Fruit fly (Drosophila melanogaster): ENCODE results near the gene Ube4A.

Ube4A gene

DNA sequence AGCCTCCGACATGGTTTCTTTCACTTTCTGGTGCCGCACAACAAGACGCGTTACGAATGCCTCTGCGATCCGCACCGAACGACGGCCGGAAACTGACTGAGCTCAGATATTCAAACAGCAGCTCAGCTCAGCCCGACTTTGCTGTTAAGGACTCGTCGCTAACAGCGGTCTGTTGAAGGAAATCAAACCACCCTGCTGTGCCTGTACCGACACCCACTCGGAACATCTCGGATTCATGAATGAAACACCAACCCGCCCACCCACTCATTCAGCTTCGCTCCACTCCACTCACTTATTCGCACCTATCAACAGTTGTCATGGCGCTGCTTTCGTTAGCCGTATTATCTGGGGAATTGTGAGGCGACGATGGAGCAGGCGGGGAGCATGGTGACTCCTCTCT is 26.0 kb upstream of the Ube4A start, which contains the start of gene Oatp26F:
Gene Oatp26F, minus strand, starts transcription at position 101 of the 400 bp plus-strand sequence.
- TF ChIP-seq N (GFP tag; optimal IDR thresholded peaks at IDR 0.05) (no peak), Jra (GFP tag; optimal IDR thresholded peaks at IDR 0.05) (no peak), GATAd (GFP tag; optimal IDR thresholded peaks at IDR 0.05) (no peak), br (GFP tag; optimal IDR thresholded peaks at IDR 0.05) (no peak), Mio (GFP tag; optimal IDR thresholded peaks at IDR 0.05) (no peak), rgr (GFP tag; optimal IDR thresholded peaks at IDR 0.05) (no peak), usp (GFP tag; optimal IDR thresholded peaks at IDR 0.05) (no peak), Rel (GFP tag; optimal IDR thresholded peaks at IDR 0.05) (no peak), Rel (tag; optimal IDR thresholded peaks at IDR 0.05) (no peak), HLH106 (tag; optimal IDR thresholded peaks at IDR 0.05) (no peak), sage (GFP tag; optimal IDR thresholded peaks at IDR 0.05) (no peak), Sp1 (GFP tag; optimal IDR thresholded peaks at IDR 0.05) (no peak), foxo (GFP tag; optimal IDR thresholded peaks at IDR 0.05) (no peak), Dif (GFP tag; optimal IDR thresholded peaks at IDR 0.05; ENCODE audit: partially characterized antibody) (no peak), Hr78 (GFP tag; optimal IDR thresholded peaks at IDR 0.05) (no peak), h (GFP tag; optimal IDR thresholded peaks at IDR 0.05) (no peak), Vsx2 (GFP tag; optimal IDR thresholded peaks at IDR 0.05; ENCODE audit: partially characterized antibody) (no peak), Abd-B (GFP tag; optimal IDR thresholded peaks at IDR 0.05) (no peak), Hr83 (GFP tag; optimal IDR thresholded peaks at IDR 0.05; ENCODE audit: poor library complexity, severe bottlenecking) (no peak)

DNA sequence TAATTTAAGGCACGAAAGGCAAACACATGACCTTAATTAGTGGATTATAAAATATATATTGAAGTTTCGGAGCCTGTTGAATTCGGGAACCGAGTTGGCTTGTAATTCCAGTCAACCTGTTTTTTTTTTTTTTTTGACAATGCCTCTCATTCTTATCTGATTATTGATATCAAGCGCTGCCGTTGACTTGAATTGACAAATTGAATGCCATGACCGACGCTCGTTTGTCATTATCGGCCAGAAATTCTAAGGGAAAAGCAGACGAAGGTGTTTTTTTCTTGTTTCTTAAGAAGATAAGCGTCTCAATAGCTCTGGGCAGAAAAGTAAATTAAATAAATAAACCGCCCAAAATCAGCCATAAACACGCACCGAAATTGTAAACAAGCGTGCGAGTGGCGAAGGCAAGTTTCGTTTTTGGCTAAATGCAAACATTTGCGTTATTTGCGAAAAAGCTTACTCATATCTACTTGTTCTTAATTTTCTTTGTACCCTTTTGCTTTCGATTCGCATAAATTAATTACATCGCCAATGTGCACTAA is 15.0 kb upstream of the Ube4A start:
- no peak for TF ChIP-seq dsf (GFP tag; optimal IDR thresholded peaks at IDR 0.05; ENCODE audit: borderline replicate concordance)
- TF ChIP-seq CrebA (GFP tag; optimal IDR thresholded peaks at IDR 0.05; ENCODE audit: borderline replicate concordance) = peak; percentile 32
- TF ChIP-seq Jra (GFP tag; optimal IDR thresholded peaks at IDR 0.05) = peak; percentile 25
- peak; percentile 25 for TF ChIP-seq sage (GFP tag; optimal IDR thresholded peaks at IDR 0.05)
- TF ChIP-seq foxo (GFP tag; optimal IDR thresholded peaks at IDR 0.05) = peak in 1 of 2 experiments; percentile 11
- no peak for TF ChIP-seq Abd-B (GFP tag; optimal IDR thresholded peaks at IDR 0.05)
- no peak for TF ChIP-seq Mio (GFP tag; optimal IDR thresholded peaks at IDR 0.05)
- TF ChIP-seq psq (GFP tag; optimal IDR thresholded peaks at IDR 0.05) = peak; percentile 33
- peak; percentile 19 for TF ChIP-seq OdsH (GFP tag; optimal IDR thresholded peaks at IDR 0.05)
- peak; percentile 19 for TF ChIP-seq h (GFP tag; optimal IDR thresholded peaks at IDR 0.05)

DNA sequence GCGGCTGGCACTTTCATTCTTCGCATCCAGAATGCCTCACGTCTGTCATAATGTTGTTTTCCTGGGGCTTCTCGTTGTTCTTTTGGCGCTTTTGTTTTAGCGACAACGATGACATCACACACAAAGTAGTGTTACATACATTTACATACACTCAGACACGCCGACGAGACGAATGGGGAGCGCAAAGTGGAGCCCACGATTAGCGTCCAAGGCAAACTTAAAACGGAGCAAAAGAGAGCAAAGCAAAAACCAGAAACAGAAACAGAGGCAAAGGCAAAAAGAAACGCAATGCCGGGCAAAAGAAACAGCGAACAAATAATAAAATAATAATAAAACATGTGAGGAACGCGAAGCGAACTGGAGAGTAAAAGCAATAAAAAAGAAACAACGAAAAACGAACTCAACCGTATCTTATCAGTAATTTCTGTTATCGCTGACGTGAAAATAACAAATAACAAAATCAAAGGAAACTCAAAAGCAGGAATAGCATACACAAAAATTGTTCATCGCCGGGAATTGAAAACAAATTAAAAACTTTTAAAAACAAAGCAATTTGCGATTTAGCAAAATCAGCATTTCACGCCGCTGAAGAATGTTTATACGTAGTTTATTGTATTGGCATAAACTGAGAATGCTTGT is 13.8 kb upstream of the Ube4A start:
- TF ChIP-seq Dif (GFP tag; optimal IDR thresholded peaks at IDR 0.05; ENCODE audit: partially characterized antibody) (no peak), Sp1 (GFP tag; optimal IDR thresholded peaks at IDR 0.05) (peak; percentile 4), tai (GFP tag; optimal IDR thresholded peaks at IDR 0.05) (peak; percentile 35), brk (GFP tag; optimal IDR thresholded peaks at IDR 0.05) (peak; percentile 8), dmrt93B (GFP tag; optimal IDR thresholded peaks at IDR 0.05) (no peak), dsf (GFP tag; optimal IDR thresholded peaks at IDR 0.05; ENCODE audit: borderline replicate concordance) (no peak), foxo (GFP tag; optimal IDR thresholded peaks at IDR 0.05) (peak in 1 of 2 experiments; percentile 67), jim (GFP tag; optimal IDR thresholded peaks at IDR 0.05) (no peak), sage (GFP tag; optimal IDR thresholded peaks at IDR 0.05) (peak; percentile 51), Rel (GFP tag; optimal IDR thresholded peaks at IDR 0.05) (peak; percentile 61), Rel (tag; optimal IDR thresholded peaks at IDR 0.05) (no peak), Vsx2 (GFP tag; optimal IDR thresholded peaks at IDR 0.05; ENCODE audit: partially characterized antibody) (peak; percentile 7), lola (GFP tag; optimal IDR thresholded peaks at IDR 0.05) (peak; percentile 13), rgr (GFP tag; optimal IDR thresholded peaks at IDR 0.05) (peak; percentile 4), CG32264 (GFP tag; optimal IDR thresholded peaks at IDR 0.05) (peak; percentile 11), pan (optimal IDR thresholded peaks at IDR 0.05) (no peak), psq (GFP tag; optimal IDR thresholded peaks at IDR 0.05) (peak; percentile 97)

DNA sequence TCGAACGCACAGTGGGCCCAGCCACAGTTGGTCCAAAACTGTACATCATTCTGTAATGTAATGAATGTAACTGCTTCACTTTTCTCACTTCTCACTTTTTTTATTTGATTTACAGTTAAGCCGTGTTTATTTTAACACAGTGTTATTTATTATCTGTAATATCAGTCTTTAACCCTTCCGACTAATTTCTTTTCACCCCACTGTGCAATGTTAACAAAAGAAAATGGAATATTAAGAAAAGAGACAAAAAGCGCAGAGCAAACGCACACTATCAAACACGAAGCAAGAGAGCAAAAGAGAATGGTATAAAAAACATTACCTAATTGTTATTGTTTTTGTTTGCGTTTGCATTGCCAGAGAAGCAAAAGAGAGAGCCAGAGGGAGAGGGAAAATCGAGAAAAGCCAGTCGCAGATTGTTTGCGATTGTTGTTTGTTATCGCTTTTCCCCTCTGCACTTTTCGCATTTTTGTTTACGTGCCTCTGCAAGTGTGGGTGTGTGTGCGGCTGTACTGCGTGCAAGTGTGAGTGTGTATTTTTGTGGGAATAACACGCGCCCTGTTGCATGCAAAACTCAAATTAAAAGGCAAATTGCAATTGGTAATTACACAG is 11.1 kb upstream of the Ube4A start:
- TF ChIP-seq HLH106 (tag; optimal IDR thresholded peaks at IDR 0.05) (peak; percentile 81), Myc (optimal IDR thresholded peaks at IDR 0.05) (no peak), Mio (GFP tag; optimal IDR thresholded peaks at IDR 0.05) (no peak), sage (GFP tag; optimal IDR thresholded peaks at IDR 0.05) (peak; percentile 68), dsf (GFP tag; optimal IDR thresholded peaks at IDR 0.05; ENCODE audit: borderline replicate concordance) (peak; percentile 62), br (GFP tag; optimal IDR thresholded peaks at IDR 0.05) (peak; percentile 91), Jra (GFP tag; optimal IDR thresholded peaks at IDR 0.05) (peak; percentile 48), Dif (GFP tag; optimal IDR thresholded peaks at IDR 0.05; ENCODE audit: partially characterized antibody) (no peak), brk (GFP tag; optimal IDR thresholded peaks at IDR 0.05) (peak; percentile 56), tai (GFP tag; optimal IDR thresholded peaks at IDR 0.05) (no peak), usp (GFP tag; optimal IDR thresholded peaks at IDR 0.05) (no peak), N (GFP tag; optimal IDR thresholded peaks at IDR 0.05) (no peak), fru (GFP tag; optimal IDR thresholded peaks at IDR 0.05) (peak; percentile 93), Sp1 (GFP tag; optimal IDR thresholded peaks at IDR 0.05) (peak; percentile 85), Rel (GFP tag; optimal IDR thresholded peaks at IDR 0.05) (no peak), Rel (tag; optimal IDR thresholded peaks at IDR 0.05) (peak; percentile 97), GATAd (GFP tag; optimal IDR thresholded peaks at IDR 0.05) (peak; percentile 28), CrebA (GFP tag; optimal IDR thresholded peaks at IDR 0.05; ENCODE audit: borderline replicate concordance) (no peak), Dfd (GFP tag; optimal IDR thresholded peaks at IDR 0.05) (no peak), dmrt93B (GFP tag; optimal IDR thresholded peaks at IDR 0.05) (peak; percentile 64), CG32264 (GFP tag; optimal IDR thresholded peaks at IDR 0.05) (peak; percentile 85), lola (GFP tag; optimal IDR thresholded peaks at IDR 0.05) (no peak), Hnf4 (GFP tag; optimal IDR thresholded peaks at IDR 0.05) (peak; percentile 88), OdsH (GFP tag; optimal IDR thresholded peaks at IDR 0.05) (peak; percentile 88), Vsx2 (GFP tag; optimal IDR thresholded peaks at IDR 0.05; ENCODE audit: partially characterized antibody) (no peak), pan (optimal IDR thresholded peaks at IDR 0.05) (no peak), sv (GFP tag; optimal IDR thresholded peaks at IDR 0.05) (peak; percentile 95), rgr (GFP tag; optimal IDR thresholded peaks at IDR 0.05) (peak; percentile 93), jim (GFP tag; optimal IDR thresholded peaks at IDR 0.05) (no peak)

Measured in whole organism, wandering third instar larva.